Fruit fly (Drosophila melanogaster) whole organism, pupa: ENCODE data around the gene CG43210.

Experiments used
- CG17806 ChIP-seq: fragments of 200-800 bp; sonication (Bioruptor generic); optimal IDR thresholded peaks from 2 replicates; lab custom pipeline; 2018; ENCODE audit warnings: missing biosample characterization, mild to moderate bottlenecking, missing genetic modification characterization, moderate library complexity
- CG8159 ChIP-seq: fragments of 200-800 bp; sonication (Bioruptor generic); optimal IDR thresholded peaks from 3 replicates; lab custom pipeline; 2018; ENCODE audit warnings: missing biosample characterization, mild to moderate bottlenecking, missing genetic modification characterization, moderate library complexity
- Pif1A ChIP-seq: fragments of 200-800 bp; sonication (Bioruptor generic); optimal IDR thresholded peaks from 3 replicates; lab custom pipeline; 2016; ENCODE audit warnings: missing biosample characterization, missing genetic modification characterization

dm6 chr3R:18590754-18591153 is 25.8 kb upstream of the CG43210 start, which contains the start of gene qin:
- TF ChIP-seq Pif1A (GFP tag; lab: Kevin White, UChicago) (no peak), CG17806 (tag; lab: Kevin White, UChicago) (no peak), CG8159 (tag; lab: Kevin White, UChicago) (no peak)
